Worm (Caenorhabditis elegans) whole organism, L4/young adult: ENCODE results near the gene F46B3.9.

Experiments
- W03F9.2 ChIP-seq: fragments of 150-350 bp; optimal IDR thresholded peaks from 2 replicates; lab custom pipeline; 2014; ENCODE audit warnings: missing biosample characterization, missing genetic modification characterization
- dao-5 ChIP-seq: sonication (generic microtip); optimal IDR thresholded peaks from 2 replicates; lab custom pipeline; 2016; ENCODE audit warnings: missing genotype, missing genetic modification characterization, moderate library complexity, missing compliant biosample characterization
- him-1 ChIP-seq: sonication (generic microtip); optimal IDR thresholded peaks from 2 replicates; lab custom pipeline; 2016; ENCODE audit warnings: missing genotype, missing genetic modification reagents, missing genetic modification characterization, missing compliant biosample characterization

ce11 chrV:20623060-20623459, 2.9 kb downstream of the F46B3.9 start, which contains the start of gene F46B3.8:
- TF ChIP-seq W03F9.2 (tag; lab: Kevin White, UChicago) (no peak), him-1 (tag; lab: Kevin White, UChicago) (no peak), dao-5 (tag; lab: Kevin White, UChicago) (no peak)
